Worm (Caenorhabditis elegans): ENCODE measurements around the gene fah-1.

DNA sequence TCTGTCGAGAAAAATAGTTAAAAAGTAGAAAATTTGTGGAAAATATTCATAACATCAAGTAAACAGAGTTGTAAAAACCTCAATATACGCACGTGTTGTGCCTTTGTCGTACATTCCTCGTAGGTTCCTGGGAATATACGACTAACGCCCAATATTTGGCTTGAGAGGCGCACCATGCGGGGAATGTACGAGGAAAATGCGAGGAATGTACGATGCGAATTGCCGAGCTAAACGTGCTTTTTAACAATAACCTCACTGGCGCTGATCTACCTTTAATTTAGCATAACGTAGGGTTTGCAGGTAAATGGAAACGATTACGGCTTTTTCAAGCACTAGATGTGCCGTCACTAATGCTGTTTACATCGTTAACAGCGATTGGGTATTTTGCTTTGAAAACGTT, 19.8 kb upstream of the fah-1 start, which contains the start of gene C15B12.9:
- TF ChIP-seq lsy-2 (tag; optimal IDR thresholded peaks at IDR 0.05) (no peak), unc-62 (GFP tag; optimal IDR thresholded peaks at IDR 0.05) (no peak), elt-3 (tag; optimal IDR thresholded peaks at IDR 0.05) (no peak), unc-39 (tag; optimal IDR thresholded peaks at IDR 0.05) (no peak), mab-5 (tag; optimal IDR thresholded peaks at IDR 0.05) (no peak), ztf-11 (tag; optimal IDR thresholded peaks at IDR 0.05) (no peak), lin-13 (tag; optimal IDR thresholded peaks at IDR 0.05) (no peak), sem-2 (GFP tag; optimal IDR thresholded peaks at IDR 0.05) (no peak), nhr-28 (tag; optimal IDR thresholded peaks at IDR 0.05) (no peak)
